Worm (Caenorhabditis elegans): ENCODE measurements around the gene Y49F6B.9.

Y49F6B.9 gene

ce11 chrII:3445285-3445806 is 53.8 kb downstream of the Y49F6B.9 start, which contains the start of the genes C16C8.5 and C16C8.16:
Gene C16C8.5 (minus strand): TSS chrII:3445385.
Gene C16C8.16 (plus strand): TSS chrII:3445756.
- TF ChIP-seq flt-1 (GFP tag; IDR thresholded peaks at IDR 0.05) (no peak), med-1 (GFP tag; optimal IDR thresholded peaks at IDR 0.05; ENCODE audit: insufficient read depth) (no peak), ztf-29 (GFP tag; IDR thresholded peaks at IDR 0.05) (no peak), cog-1 (tag; optimal IDR thresholded peaks at IDR 0.05) (no peak), ztf-23 (GFP tag; IDR thresholded peaks at IDR 0.05) (no peak), tab-1 (GFP tag; IDR thresholded peaks at IDR 0.05) (no peak), klf-2 (GFP tag; conservative IDR thresholded peaks at IDR 0.05) (no peak), ref-1 (GFP tag; conservative IDR thresholded peaks at IDR 0.05) (no peak), T22C8.4 (GFP tag; IDR thresholded peaks at IDR 0.05) (no peak)

- no peak for TF ChIP-seq T22C8.4 (GFP tag; IDR thresholded peaks at IDR 0.05)
- TF ChIP-seq flt-1 (GFP tag; IDR thresholded peaks at IDR 0.05) = no peak
- no peak for TF ChIP-seq tab-1 (GFP tag; IDR thresholded peaks at IDR 0.05)
- TF ChIP-seq ztf-23 (GFP tag; IDR thresholded peaks at IDR 0.05) = no peak
- no peak for TF ChIP-seq ref-1 (GFP tag; conservative IDR thresholded peaks at IDR 0.05)
These were observed 54.9 kb downstream of the Y49F6B.9 start, which contains the start of gene C16C8.4 for ce11 chrII:3444280-3444679. Gene C16C8.4 (minus strand): TSS chrII:3444380.

Measured in whole organism, midembryonic.